Fruit fly (Drosophila melanogaster) whole organism, embryonic: ENCODE results near the gene DppIII.
A peak's percentile ranks its signal among the peaks of the same experiment; 100 is the strongest.

ENCODE experiments used
- Asciz ChIP-seq: fragments of 200-800 bp; sonication (Bioruptor generic); optimal IDR thresholded peaks from 2 replicates; lab custom pipeline; 2017; ENCODE audit warnings: missing biosample characterization, mild to moderate bottlenecking, missing genetic modification characterization, missing genetic modification reagents
- B-H2 ChIP-seq: fragments of 200-800 bp; sonication (Bioruptor generic); optimal IDR thresholded peaks from 2 replicates; lab custom pipeline; 2018; ENCODE audit warnings: missing biosample characterization, mild to moderate bottlenecking, missing genetic modification characterization
- C15 ChIP-seq: fragments of 200-800 bp; sonication (Bioruptor generic); IDR thresholded peaks from 3 replicates; pipeline ENCODE4 v1.3.6; 2022; ENCODE audit warnings: missing biosample characterization, missing genetic modification characterization
- CG11456 ChIP-seq: fragments of 200-800 bp; sonication (Bioruptor generic); IDR thresholded peaks from 3 replicates; pipeline ENCODE4 v1.3.6; 2022; ENCODE audit warnings: missing biosample characterization, missing genetic modification characterization
- CG11695 ChIP-seq: fragments of 200-800 bp; sonication (Bioruptor generic); IDR thresholded peaks from 3 replicates; pipeline ENCODE4 v1.3.6; 2022; ENCODE audit warnings: missing biosample characterization, missing genetic modification characterization
- CG12104 ChIP-seq: fragments of 200-800 bp; sonication (Bioruptor generic); optimal IDR thresholded peaks from 3 replicates; lab custom pipeline; 2016; ENCODE audit warnings: missing biosample characterization, missing genetic modification characterization
- CG14441 ChIP-seq: fragments of 200-800 bp; sonication (Bioruptor generic); IDR thresholded peaks from 2 replicates; pipeline ENCODE4 v1.3.6; 2022; ENCODE audit warnings: missing biosample characterization, missing genetic modification characterization
- CG14860 ChIP-seq: fragments of 200-800 bp; sonication (Bioruptor generic); IDR thresholded peaks from 3 replicates; pipeline ENCODE4 v1.3.6; 2022; ENCODE audit warnings: missing biosample characterization, missing genetic modification characterization; ENCODE audit not compliant: partially characterized antibody
- CG17186 ChIP-seq: fragments of 200-800 bp; sonication (Bioruptor generic); optimal IDR thresholded peaks from 3 replicates; lab custom pipeline; 2017; ENCODE audit warnings: missing biosample characterization, missing genetic modification reagents, missing genetic modification characterization
- CG18599 ChIP-seq: fragments of 200-800 bp; sonication (Bioruptor generic); optimal IDR thresholded peaks from 3 replicates; lab custom pipeline; 2017; ENCODE audit warnings: missing biosample characterization, missing genetic modification characterization, mild to moderate bottlenecking, moderate library complexity, missing genetic modification reagents
- CG18619 ChIP-seq: fragments of 200-800 bp; sonication (Bioruptor generic); optimal IDR thresholded peaks from 3 replicates; lab custom pipeline; 2017; ENCODE audit warnings: missing biosample characterization, mild to moderate bottlenecking, missing genetic modification characterization
- CG3163 ChIP-seq: fragments of 200-800 bp; sonication (Bioruptor generic); optimal IDR thresholded peaks from 3 replicates; lab custom pipeline; 2016; ENCODE audit warnings: missing biosample characterization, missing genetic modification characterization
- CG5245 ChIP-seq: fragments of 200-800 bp; sonication (Bioruptor generic); optimal IDR thresholded peaks from 3 replicates; lab custom pipeline; 2016; ENCODE audit warnings: missing biosample characterization, missing genetic modification characterization
- CG6654 ChIP-seq: fragments of 200-800 bp; sonication (Bioruptor generic); optimal IDR thresholded peaks from 2 replicates; lab custom pipeline; 2017; ENCODE audit warnings: missing biosample characterization, mild to moderate bottlenecking, missing genetic modification characterization
- Dp ChIP-seq: fragments of 200-800 bp; sonication (Bioruptor generic); optimal IDR thresholded peaks from 2 replicates; lab custom pipeline; 2018; ENCODE audit warnings: missing biosample characterization, mild to moderate bottlenecking, missing genetic modification characterization, moderate library complexity
- Dref ChIP-seq: fragments of 200-800 bp; sonication (Bioruptor generic); IDR thresholded peaks from 2 replicates; pipeline ENCODE4 v1.3.6; 2022; ENCODE audit warnings: missing biosample characterization, missing genetic modification characterization
- Drgx ChIP-seq: fragments of 200-800 bp; sonication (Bioruptor generic); IDR thresholded peaks from 2 replicates; pipeline ENCODE4 v1.3.6; 2022; ENCODE audit warnings: missing biosample characterization, missing genetic modification characterization
- E2f2 ChIP-seq: fragments of 200-800 bp; sonication (Bioruptor generic); IDR thresholded peaks from 2 replicates; pipeline ENCODE4 v1.3.6; 2022; ENCODE audit warnings: missing biosample characterization, missing genetic modification characterization
- HLHmδ ChIP-seq: fragments of 200-800 bp; sonication (Bioruptor generic); optimal IDR thresholded peaks from 2 replicates; lab custom pipeline; 2018; ENCODE audit warnings: missing biosample characterization, mild to moderate bottlenecking, missing genetic modification characterization, moderate library complexity
- Hey ChIP-seq: fragments of 200-800 bp; sonication (Bioruptor generic); optimal IDR thresholded peaks from 3 replicates; lab custom pipeline; 2018; ENCODE audit warnings: missing biosample characterization, mild to moderate bottlenecking, missing genetic modification characterization
- Jarid2 ChIP-seq: fragments of 200-800 bp; sonication (Bioruptor generic); optimal IDR thresholded peaks from 3 replicates; lab custom pipeline; 2017; ENCODE audit warnings: mild to moderate bottlenecking, missing biosample characterization, missing genetic modification reagents, missing genetic modification characterization
- MESR4 ChIP-seq: fragments of 200-800 bp; sonication (Bioruptor generic); optimal IDR thresholded peaks from 2 replicates; lab custom pipeline; 2018; ENCODE audit warnings: missing biosample characterization, mild to moderate bottlenecking, missing genetic modification characterization, moderate library complexity
- MTF-1 ChIP-seq: fragments of 200-800 bp; sonication (Bioruptor generic); optimal IDR thresholded peaks from 2 replicates; lab custom pipeline; 2018; ENCODE audit warnings: missing biosample characterization, mild to moderate bottlenecking, missing genetic modification characterization, borderline replicate concordance
- Med ChIP-seq: fragments of 200-800 bp; sonication (Bioruptor generic); peaks from one replicate; lab custom pipeline; 2016; ENCODE audit warnings: missing biosample characterization, missing genetic modification characterization, mild to moderate bottlenecking, inconsistent platforms, moderate library complexity
- Meics ChIP-seq: fragments of 200-800 bp; sonication (Bioruptor generic); optimal IDR thresholded peaks from 2 replicates; lab custom pipeline; 2017; ENCODE audit warnings: missing biosample characterization, mild to moderate bottlenecking, missing genetic modification characterization
- NFAT ChIP-seq: fragments of 200-800 bp; sonication (Bioruptor generic); IDR thresholded peaks from 2 replicates; pipeline ENCODE4 v1.3.6; 2022; ENCODE audit warnings: missing biosample characterization, missing genetic modification characterization
- Opbp ChIP-seq: fragments of 200-800 bp; sonication (Bioruptor generic); IDR thresholded peaks from 3 replicates; pipeline ENCODE4 v1.3.6; 2022; ENCODE audit warnings: missing biosample characterization, missing genetic modification characterization; ENCODE audit not compliant: partially characterized antibody
- Scr ChIP-seq: fragments of 200-800 bp; sonication (Bioruptor generic); IDR thresholded peaks from 2 replicates; pipeline ENCODE4 v1.3.6; 2022; ENCODE audit warnings: missing biosample characterization, missing genetic modification characterization; ENCODE audit not compliant: partially characterized antibody
- Sry-β ChIP-seq: fragments of 200-800 bp; sonication (Bioruptor generic); optimal IDR thresholded peaks from 2 replicates; lab custom pipeline; 2018; ENCODE audit warnings: missing biosample characterization, mild to moderate bottlenecking, missing genetic modification characterization, moderate library complexity
- Sry-δ ChIP-seq: fragments of 200-800 bp; sonication (Bioruptor generic); optimal IDR thresholded peaks from 2 replicates; lab custom pipeline; 2016; ENCODE audit warnings: missing biosample characterization, missing genetic modification characterization
- Xbp1 ChIP-seq: fragments of 200-800 bp; sonication (Bioruptor generic); optimal IDR thresholded peaks from 3 replicates; lab custom pipeline; 2016; ENCODE audit warnings: missing biosample characterization, mild to moderate bottlenecking, missing genetic modification characterization
- aop ChIP-seq: fragments of 200-800 bp; sonication (Bioruptor generic); IDR thresholded peaks from 2 replicates; pipeline ENCODE4 v1.3.6; 2022; ENCODE audit warnings: missing biosample characterization, missing genetic modification characterization
- bbx ChIP-seq: fragments of 200-800 bp; sonication (Bioruptor generic); IDR thresholded peaks from 2 replicates; pipeline ENCODE4 v1.3.6; 2022; ENCODE audit warnings: missing biosample characterization, missing genetic modification characterization; ENCODE audit not compliant: partially characterized antibody
- chn ChIP-seq: fragments of 200-800 bp; sonication (Bioruptor generic); optimal IDR thresholded peaks from 2 replicates; lab custom pipeline; 2016; ENCODE audit warnings: missing biosample characterization, missing genetic modification characterization
- dmrt99B ChIP-seq: fragments of 200-800 bp; sonication (Bioruptor generic); optimal IDR thresholded peaks from 2 replicates; lab custom pipeline; 2018; ENCODE audit warnings: missing biosample characterization, mild to moderate bottlenecking, missing genetic modification characterization, moderate library complexity
- dpn ChIP-seq, 2 experiments: fragments of 200-800 bp; sonication (Bioruptor generic); optimal IDR thresholded peaks; 3 replicates each; lab custom pipeline; 2016; ENCODE audit warnings: missing biosample characterization in 2 of 2, missing genetic modification characterization in 2 of 2
- dysf ChIP-seq: fragments of 200-800 bp; sonication (Bioruptor generic); IDR thresholded peaks from 3 replicates; pipeline ENCODE4 v1.3.6; 2022; ENCODE audit warnings: missing biosample characterization, missing genetic modification characterization
- emc ChIP-seq: fragments of 200-800 bp; sonication (Bioruptor generic); optimal IDR thresholded peaks from 2 replicates; lab custom pipeline; 2016; ENCODE audit warnings: missing biosample characterization, missing genetic modification characterization
- en ChIP-seq: fragments of 200-800 bp; sonication (Bioruptor generic); optimal IDR thresholded peaks from 2 replicates; lab custom pipeline; 2016; ENCODE audit warnings: missing biosample characterization, missing genetic modification characterization
- ewg ChIP-seq: fragments of 200-800 bp; sonication (Bioruptor generic); optimal IDR thresholded peaks from 3 replicates; lab custom pipeline; 2017; ENCODE audit warnings: mild to moderate bottlenecking, missing biosample characterization, missing genetic modification reagents, missing genetic modification characterization
- gsb ChIP-seq: fragments of 200-800 bp; sonication (Bioruptor generic); IDR thresholded peaks from 2 replicates; pipeline ENCODE4 v1.3.6; 2022; ENCODE audit warnings: missing biosample characterization, missing genetic modification characterization
- kay ChIP-seq: fragments of 200-800 bp; sonication (Bioruptor generic); optimal IDR thresholded peaks from 2 replicates; lab custom pipeline; 2016; ENCODE audit warnings: missing biosample characterization, missing genetic modification characterization
- lola ChIP-seq, 3 experiments: fragments of >200 bp in 2 of 3; fragments of 200-800 bp in 1 of 3; sonication (Bioruptor generic) in 1 of 3; optimal IDR thresholded peaks; 2 replicates each; lab custom pipeline; 2017 to 2019; ENCODE audit warnings: missing biosample characterization in 3 of 3, missing genetic modification characterization in 3 of 3, mild to moderate bottlenecking in 1 of 3, moderate library complexity in 1 of 3
- otp ChIP-seq: fragments of 200-800 bp; sonication (Bioruptor generic); IDR thresholded peaks from 3 replicates; pipeline ENCODE4, ENCODE4 v1.3.6; 2022; ENCODE audit warnings: missing biosample characterization, missing genetic modification characterization
- phol ChIP-seq: fragments of 200-800 bp; sonication (Bioruptor generic); optimal IDR thresholded peaks from 3 replicates; lab custom pipeline; 2018; ENCODE audit warnings: missing biosample characterization, mild to moderate bottlenecking, missing genetic modification characterization, moderate library complexity
- prd ChIP-seq, 3 experiments: fragments of >200 bp in 2 of 3; fragments of 200-800 bp in 1 of 3; sonication (Bioruptor generic) in 1 of 3; optimal IDR thresholded peaks in 2 of 3; IDR thresholded peaks in 1 of 3; 2 replicates in 2 of 3; 3 replicates in 1 of 3; pipeline versions ENCODE4 v1.3.6 to Lab custom; 2017 to 2022; ENCODE audit warnings: missing biosample characterization in 1 of 3, missing genetic modification characterization in 1 of 3
- stc ChIP-seq: fragments of 200-800 bp; sonication (Bioruptor generic); IDR thresholded peaks from 2 replicates; pipeline ENCODE4 v1.3.6; 2022; ENCODE audit warnings: missing biosample characterization, missing genetic modification characterization
- tgo ChIP-seq: fragments of 200-800 bp; sonication (Bioruptor generic); IDR thresholded peaks from 3 replicates; pipeline ENCODE4 v1.3.6; 2022; ENCODE audit warnings: missing biosample characterization, missing genetic modification characterization

Gene DppIII

dm6 chr3R:8349106-8349448 lies 4.9 kb downstream of the DppIII start:
- peak; percentile 17 for TF ChIP-seq CG18619 (GFP tag; lab: Kevin White, UChicago)
- peak; percentile 21 for TF ChIP-seq kay (GFP tag; lab: Kevin White, UChicago)
- TF ChIP-seq MESR4 (GFP tag; lab: Kevin White, UChicago): peak; percentile 28
- TF ChIP-seq gsb (GFP tag; lab: Robert Waterston, UW): no peak
- TF ChIP-seq chn (GFP tag; lab: Kevin White, UChicago): no peak
- peak; percentile 13; the same call in 1 of the 2 replicates for TF ChIP-seq bbx (GFP tag; lab: Robert Waterston, UW)
- TF ChIP-seq Med (GFP tag; lab: Kevin White, UChicago): peak; percentile 34
- TF ChIP-seq CG3163: no peak
- peak; percentile 71 for TF ChIP-seq Dp
- TF ChIP-seq Xbp1: peak; percentile 89
- TF ChIP-seq Dref (GFP tag; lab: Robert Waterston, UW): peak; percentile 41
- TF ChIP-seq E2f2 (GFP tag; lab: Robert Waterston, UW): peak; percentile 81

- TF ChIP-seq phol (tag; lab: Kevin White, UChicago) (peak; percentile 54), B-H2 (GFP tag; lab: Kevin White, UChicago) (peak; percentile 25), Sry-β (GFP tag; lab: Kevin White, UChicago) (peak; percentile 11), CG11695 (GFP tag; lab: Robert Waterston, UW) (no peak), C15 (GFP tag; lab: Robert Waterston, UW) (no peak), en (no peak), CG17186 (GFP tag; lab: Kevin White, UChicago) (peak; percentile 2), CG12104 (peak; percentile 11), CG18599 (GFP tag; lab: Kevin White, UChicago) (no peak), Jarid2 (GFP tag; lab: Kevin White, UChicago) (no peak), CG11456 (0 out of 3 replicates have a peak, but pooled peaks have one; percentile 45), emc (GFP tag; lab: Kevin White, UChicago) (no peak), CG14441 (GFP tag; lab: Robert Waterston, UW) (no peak), Drgx (peak; percentile 75; the same call in 1 of the 2 replicates), dmrt99B (tag; lab: Kevin White, UChicago) (no peak), CG5245 (GFP tag; lab: Kevin White, UChicago) (no peak), ewg (GFP tag; lab: Kevin White, UChicago) (no peak), Meics (GFP tag; lab: Kevin White, UChicago) (no peak), stc (GFP tag; lab: Robert Waterston, UW) (no peak), CG6654 (GFP tag; lab: Kevin White, UChicago) (no peak), HLHmδ (GFP tag; lab: Kevin White, UChicago) (peak; percentile 45), tgo (GFP tag; lab: Robert Waterston, UW) (no peak; the same call in 2 of the 3 replicates), otp (GFP tag; lab: Robert Waterston, UW) (no peak), Asciz (GFP tag; lab: Kevin White, UChicago) (no peak), MTF-1 (no peak), aop (no peak), Hey (tag; lab: Kevin White, UChicago) (no peak), prd (optimal IDR thresholded peaks at IDR 0.05; lab: Kevin White, UChicago) (no peak), prd (GFP tag; IDR thresholded peaks at IDR 0.05; lab: Robert Waterston, UW) (peak; percentile 45; the same call in 2 of the 3 replicates), Scr (peak; percentile 77), lola (GFP tag; optimal IDR thresholded peaks at IDR 0.05; lab: Kevin White, UChicago) (peak in 1 of 3 experiments; percentile 34), dpn (GFP tag; optimal IDR thresholded peaks at IDR 0.05; lab: Kevin White, UChicago) (peak in 1 of 2 experiments; percentile 16), dysf (GFP tag; lab: Robert Waterston, UW) (peak; percentile 27; the same call in 1 of the 3 replicates), NFAT (GFP tag; lab: Robert Waterston, UW) (peak; percentile 51; the same call in 1 of the 2 replicates), Sry-δ (GFP tag; lab: Kevin White, UChicago) (peak; percentile 83), CG14860 (GFP tag; lab: Robert Waterston, UW) (peak; percentile 68), Opbp (GFP tag; lab: Robert Waterston, UW) (peak; percentile 85)
Observed at dm6 chr3R:8349449-8350115, 5.4 kb downstream of the DppIII start, which contains the start of gene Atg13. Atg13 (plus strand) TSS chr3R:8349815.
